Worm (Caenorhabditis elegans) whole organism, young adult: Measurements from ENCODE around the gene ZK1320.7.

Experiments
- B0336.3 ChIP-seq: fragments of 200-800 bp; sonication (Bioruptor generic); IDR thresholded peaks from 2 replicates; pipeline ENCODE4 v1.3.6; 2022; ENCODE audit warnings: missing genetic modification characterization, missing compliant biosample characterization
- C17E4.6 ChIP-seq: fragments of 200-800 bp; sonication (Bioruptor generic); IDR thresholded peaks from 2 replicates; pipeline ENCODE4 v1.3.6; 2022; ENCODE audit warnings: missing genetic modification reagents, missing genetic modification characterization, missing compliant biosample characterization
- F37B4.10 ChIP-seq: fragments of 200-800 bp; sonication (Bioruptor generic); IDR thresholded peaks from 2 replicates; pipeline ENCODE4 v1.3.6; 2022; ENCODE audit warnings: missing genetic modification characterization, missing compliant biosample characterization
- F57C9.4 ChIP-seq: sonication (generic microtip); optimal IDR thresholded peaks from 2 replicates; lab custom pipeline; 2017; ENCODE audit warnings: mild to moderate bottlenecking, missing genetic modification characterization, missing compliant biosample characterization
- cebp-1 ChIP-seq, 2 experiments: fragments of 200-800 bp in 1 of 2; sonication (Bioruptor generic) in 1 of 2; sonication (generic microtip) in 1 of 2; IDR thresholded peaks in 1 of 2; optimal IDR thresholded peaks in 1 of 2; 2 replicates each; pipeline versions ENCODE4 v1.3.6 to Lab custom; 2017 to 2022; ENCODE audit warnings: missing compliant biosample characterization in 2 of 2, missing genetic modification characterization in 2 of 2, mild to moderate bottlenecking in 1 of 2, missing genetic modification reagents in 1 of 2, moderate library complexity in 1 of 2
- ceh-100 ChIP-seq: fragments of 200-800 bp; sonication (Bioruptor generic); IDR thresholded peaks from 2 replicates; pipeline ENCODE4 v1.3.6; 2022; ENCODE audit warnings: missing genetic modification reagents, missing genetic modification characterization, missing compliant biosample characterization
- hmg-20 ChIP-seq: fragments of 200-800 bp; sonication (Bioruptor generic); IDR thresholded peaks from 2 replicates; pipeline ENCODE4 v1.3.6; 2022; ENCODE audit warnings: missing genetic modification reagents, missing genetic modification characterization, missing compliant biosample characterization
- hrde-1 ChIP-seq: sonication (generic microtip); optimal IDR thresholded peaks from 2 replicates; lab custom pipeline; 2016; ENCODE audit warnings: missing genetic modification characterization, mild to moderate bottlenecking, missing compliant biosample characterization, moderate library complexity, missing genotype, missing genetic modification reagents, borderline replicate concordance
- nhr-90 ChIP-seq: sonication (generic microtip); optimal IDR thresholded peaks from 2 replicates; lab custom pipeline; 2016; ENCODE audit warnings: missing genotype, mild to moderate bottlenecking, missing genetic modification characterization, missing compliant biosample characterization
- sea-2 ChIP-seq: fragments of 200-800 bp; sonication (Bioruptor generic); IDR thresholded peaks from 2 replicates; pipeline ENCODE4 v1.3.6; 2022; ENCODE audit warnings: missing genetic modification characterization, missing compliant biosample characterization
- snpc-1.1 ChIP-seq: sonication (generic microtip); optimal IDR thresholded peaks from 2 replicates; lab custom pipeline; 2017; ENCODE audit warnings: missing genetic modification characterization, mild to moderate bottlenecking, missing compliant biosample characterization, antibody characterized with exemption, moderate library complexity, missing genotype, missing genetic modification reagents; ENCODE audit not compliant: insufficient read depth
- snpc-4 ChIP-seq, 5 experiments: fragments of 150-350 bp in 1 of 5; sonication (generic microtip) in 4 of 5; optimal IDR thresholded peaks; 2 replicates each; lab custom pipeline; 2014 to 2018; ENCODE audit warnings: missing genetic modification characterization in 5 of 5, missing biosample characterization in 3 of 5, antibody characterized with exemption in 2 of 5, mild to moderate bottlenecking in 2 of 5, missing compliant biosample characterization in 2 of 5, missing genotype in 2 of 5, moderate library complexity in 2 of 5, missing genetic modification reagents in 1 of 5
- tbp1 ChIP-seq: fragments of 200-800 bp; sonication (Bioruptor generic); optimal IDR thresholded peaks from 2 replicates; lab custom pipeline; 2018; ENCODE audit warnings: mild to moderate bottlenecking, missing genetic modification characterization, missing compliant biosample characterization

- no peak for TF ChIP-seq hrde-1 (tag; lab: Kevin White, UChicago)
- TF ChIP-seq tbp1 (GFP tag; lab: Kevin White, UChicago): no peak
- no peak for TF ChIP-seq B0336.3 (GFP tag; lab: Robert Waterston, UW)
- no peak for TF ChIP-seq sea-2 (GFP tag; lab: Robert Waterston, UW)
- TF ChIP-seq F57C9.4 (tag; lab: Kevin White, UChicago): no peak
- no peak for TF ChIP-seq nhr-90 (tag; lab: Kevin White, UChicago)
- no peak for TF ChIP-seq C17E4.6
- no peak for TF ChIP-seq snpc-4 (GFP tag; optimal IDR thresholded peaks at IDR 0.05; lab: Kevin White, UChicago)
- TF ChIP-seq snpc-4 (tag; optimal IDR thresholded peaks at IDR 0.05; lab: Kevin White, UChicago): no peak
- TF ChIP-seq snpc-1.1 (tag; lab: Kevin White, UChicago): no peak
- TF ChIP-seq ceh-100 (GFP tag; lab: Robert Waterston, UW): no peak
- no peak for TF ChIP-seq F37B4.10 (GFP tag; lab: Robert Waterston, UW)
- TF ChIP-seq hmg-20: no peak
- TF ChIP-seq cebp-1 (GFP tag; IDR thresholded peaks at IDR 0.05; lab: Robert Waterston, UW): no peak
- TF ChIP-seq cebp-1 (tag; optimal IDR thresholded peaks at IDR 0.05; lab: Kevin White, UChicago): no peak
Observed at ce11 chrII:9658915-9659314, 12.5 kb upstream of the ZK1320.7 start, which contains the start of gene ZK1320.2.
